Worm (Caenorhabditis elegans): ENCODE measurements around the gene sri-2.

- TF ChIP-seq ceh-90 (tag; optimal IDR thresholded peaks at IDR 0.05) (no peak), nhr-77 (tag; optimal IDR thresholded peaks at IDR 0.05) (no peak), ama-1 (optimal IDR thresholded peaks at IDR 0.05) (no peak), tbx-2 (tag; optimal IDR thresholded peaks at IDR 0.05) (no peak), hlh-17 (GFP tag; optimal IDR thresholded peaks at IDR 0.05; ENCODE audit: borderline replicate concordance) (no peak), nhr-12 (tag; optimal IDR thresholded peaks at IDR 0.05) (no peak), lsy-2 (tag; optimal IDR thresholded peaks at IDR 0.05) (no peak)
Measured at ce11 chrV:15988074-15988473, 23.1 kb upstream of the sri-2 start, which contains the start of gene F36G9.15.

Data from whole organism, L1 larva.